Worm (Caenorhabditis elegans) whole organism, mixed stage, embryonic: ENCODE measurements around the gene spe-26.

Experiments
- drap-1 ChIP-seq: fragments of 200-800 bp; sonication (Bioruptor generic); optimal IDR thresholded peaks from 3 replicates; lab custom pipeline; 2018; ENCODE audit warnings: mild to moderate bottlenecking, missing genetic modification characterization, missing compliant biosample characterization
- lsy-2 ChIP-seq: fragments of 150-350 bp; optimal IDR thresholded peaks from 2 replicates; lab custom pipeline; 2014; ENCODE audit warnings: missing biosample characterization, missing genetic modification characterization
- mep-1 ChIP-seq: fragments of 150-350 bp; optimal IDR thresholded peaks from 2 replicates; lab custom pipeline; 2017; ENCODE audit warnings: missing biosample characterization, missing genetic modification reagents, missing genetic modification characterization, inconsistent platforms
- nhr-237 ChIP-seq: fragments of 150-350 bp; optimal IDR thresholded peaks from 2 replicates; lab custom pipeline; 2014; ENCODE audit warnings: missing biosample characterization, missing genetic modification characterization

- no peak for TF ChIP-seq drap-1 (GFP tag; lab: Kevin White, UChicago)
- no peak for TF ChIP-seq nhr-237
- no peak for TF ChIP-seq mep-1 (tag; lab: Kevin White, UChicago)
- TF ChIP-seq lsy-2 (tag; lab: Kevin White, UChicago), result no peak
Observed at ce11 chrIV:10413828-10414227, 22.1 kb upstream of the spe-26 start, which contains the start of gene R10H10.7.
